Worm (Caenorhabditis elegans): ENCODE data around the gene rpb-8.

Gene rpb-8

ce11 chrIII:4900260-4900659, 17.5 kb downstream of the rpb-8 start, which contains the start of gene tag-340:
tag-340 (plus strand) TSS chrIII:4900508.
- TF ChIP-seq php-3 (GFP tag; IDR thresholded peaks at IDR 0.05): no peak
- no peak for TF ChIP-seq tag-97 (GFP tag; IDR thresholded peaks at IDR 0.05)
- TF ChIP-seq nhr-28 (tag; optimal IDR thresholded peaks at IDR 0.05): peak; percentile 3
- TF ChIP-seq ces-1 (GFP tag; optimal IDR thresholded peaks at IDR 0.05): no peak
- TF ChIP-seq F49E8.2 (tag; optimal IDR thresholded peaks at IDR 0.05; ENCODE audit: borderline replicate concordance): no peak
- TF ChIP-seq zip-2 (tag; optimal IDR thresholded peaks at IDR 0.05): no peak
- no peak for TF ChIP-seq daf-16 (GFP tag; optimal IDR thresholded peaks at IDR 0.05)
- peak; percentile 42 for TF ChIP-seq daf-16 (tag; optimal IDR thresholded peaks at IDR 0.05)
- no peak for TF ChIP-seq nhr-111 (GFP tag; optimal IDR thresholded peaks at IDR 0.05)

- TF ChIP-seq lin-39 (tag; optimal IDR thresholded peaks at IDR 0.05): no peak
- peak in 1 of 2 experiments; percentile 78; a peak in 1 of 4 replicates for TF ChIP-seq madf-5 (GFP tag; IDR thresholded peaks at IDR 0.05)
- TF ChIP-seq lir-3 (tag; optimal IDR thresholded peaks at IDR 0.05): peak; percentile 86
- TF ChIP-seq dmd-9 (GFP tag; IDR thresholded peaks at IDR 0.05): peak; percentile 96
- TF ChIP-seq F44E2.7 (GFP tag; IDR thresholded peaks at IDR 0.05): peak; percentile 84; the same call in 1 of the 2 replicates
- peak in 1 of 2 experiments; percentile 59 for TF ChIP-seq ZK546.5 (tag; optimal IDR thresholded peaks at IDR 0.05)
- TF ChIP-seq pha-4 (GFP tag; IDR thresholded peaks at IDR 0.05): peak; percentile 98
- peak; percentile 55 for TF ChIP-seq pha-4 (tag; optimal IDR thresholded peaks at IDR 0.05)
- peak; percentile 36 for TF ChIP-seq ceh-28 (tag; optimal IDR thresholded peaks at IDR 0.05)
- peak; percentile 96 for TF ChIP-seq zfp-2 (tag; optimal IDR thresholded peaks at IDR 0.05)
- TF ChIP-seq lin-38 (GFP tag; IDR thresholded peaks at IDR 0.05): peak; percentile 94
- peak; percentile 98 for TF ChIP-seq hmg-1.1 (GFP tag; IDR thresholded peaks at IDR 0.05)
- TF ChIP-seq lsy-2 (tag; optimal IDR thresholded peaks at IDR 0.05): peak; percentile 93 to 97
- peak; percentile 99 for TF ChIP-seq mxl-3 (GFP tag; optimal IDR thresholded peaks at IDR 0.05)
- peak; percentile 96 for TF ChIP-seq nhr-10 (tag; optimal IDR thresholded peaks at IDR 0.05)
- peak; percentile 95 for TF ChIP-seq T20F7.1 (GFP tag; optimal IDR thresholded peaks at IDR 0.05)
- peak; percentile 97 for TF ChIP-seq php-3 (GFP tag; IDR thresholded peaks at IDR 0.05)
- peak; percentile 81; the same call in 1 of the 2 replicates for TF ChIP-seq ZK337.2 (GFP tag; IDR thresholded peaks at IDR 0.05)
- peak; percentile 100 for TF ChIP-seq hlh-11 (tag; optimal IDR thresholded peaks at IDR 0.05)
- TF ChIP-seq gei-8 (GFP tag; optimal IDR thresholded peaks at IDR 0.05): peak; percentile 99
- TF ChIP-seq lin-15B (tag; optimal IDR thresholded peaks at IDR 0.05): peak; percentile 71
- peak; percentile 100 for TF ChIP-seq dve-1 (tag; optimal IDR thresholded peaks at IDR 0.05; ENCODE audit: insufficient read depth)
- TF ChIP-seq ctbp-1 (GFP tag; IDR thresholded peaks at IDR 0.05): peak; percentile 99
- peak; percentile 12 for TF ChIP-seq snpc-4 (tag; optimal IDR thresholded peaks at IDR 0.05)
- peak; percentile 100 for TF ChIP-seq hlh-30 (tag; optimal IDR thresholded peaks at IDR 0.05; ENCODE audit: insufficient read depth)
- peak; percentile 85 for TF ChIP-seq Y5F2A.4 (GFP tag; optimal IDR thresholded peaks at IDR 0.05)
- peak; percentile 98 for TF ChIP-seq nhr-25 (tag; optimal IDR thresholded peaks at IDR 0.05; ENCODE audit: borderline replicate concordance, insufficient read depth)
- peak; percentile 95 for TF ChIP-seq arid-1 (GFP tag; conservative IDR thresholded peaks at IDR 0.05)
- TF ChIP-seq unc-130 (GFP tag; optimal IDR thresholded peaks at IDR 0.05): peak; percentile 79
- peak; percentile 57 for TF ChIP-seq nhr-111 (GFP tag; optimal IDR thresholded peaks at IDR 0.05)
- peak; percentile 99 for TF ChIP-seq mep-1 (tag; optimal IDR thresholded peaks at IDR 0.05)
- peak; percentile 78 to 97 for TF ChIP-seq daf-16 (GFP tag; optimal IDR thresholded peaks at IDR 0.05)
- peak; percentile 65 for TF ChIP-seq daf-16 (tag; optimal IDR thresholded peaks at IDR 0.05)
- peak; percentile 88 for TF ChIP-seq ceh-32 (tag; optimal IDR thresholded peaks at IDR 0.05; ENCODE audit: poor library complexity)
- peak; percentile 99 for TF ChIP-seq nhr-41 (GFP tag; IDR thresholded peaks at IDR 0.05)
- TF ChIP-seq fkh-10 (GFP tag; optimal IDR thresholded peaks at IDR 0.05): peak; percentile 99
- TF ChIP-seq ceh-44 (GFP tag; IDR thresholded peaks at IDR 0.05): peak; percentile 58; the same call in 1 of the 2 replicates
- peak; percentile 98 for TF ChIP-seq egl-43 (GFP tag; IDR thresholded peaks at IDR 0.05)
- TF ChIP-seq Y75B8A.6 (GFP tag; IDR thresholded peaks at IDR 0.05): peak; percentile 95
- peak; percentile 96 for TF ChIP-seq nhr-77 (tag; optimal IDR thresholded peaks at IDR 0.05)
- TF ChIP-seq aha-1 (tag): peak; percentile 100
- peak; percentile 98 for TF ChIP-seq T26A8.4 (GFP tag; IDR thresholded peaks at IDR 0.05)
- TF ChIP-seq egl-27 (tag; optimal IDR thresholded peaks at IDR 0.05): peak; percentile 62
These were observed 18.1 kb downstream of the rpb-8 start for ce11 chrIII:4899728-4900127.

Data from whole organism, L4 larva.